Worm (Caenorhabditis elegans) whole organism, mixed stage, embryonic: Measurements from ENCODE around the gene sre-19.
A peak's percentile ranks its signal among the peaks of the same experiment; 100 is the strongest.

Source experiments
- M03D4.4 ChIP-seq: sonication (generic microtip); optimal IDR thresholded peaks from 2 replicates; lab custom pipeline; 2017; ENCODE audit warnings: mild to moderate bottlenecking, missing genetic modification characterization, missing compliant biosample characterization
- bed-3 ChIP-seq: fragments of 200-800 bp; sonication (Bioruptor generic); optimal IDR thresholded peaks from 3 replicates; lab custom pipeline; 2018; ENCODE audit warnings: mild to moderate bottlenecking, missing genetic modification characterization, moderate library complexity, missing compliant biosample characterization
- blmp-1 ChIP-seq: fragments of 150-350 bp; optimal IDR thresholded peaks from 2 replicates; lab custom pipeline; 2014; ENCODE audit warnings: missing biosample characterization, missing genetic modification characterization
- ceh-43 ChIP-seq: fragments of 200-800 bp; sonication (Bioruptor generic); optimal IDR thresholded peaks from 2 replicates; lab custom pipeline; 2018; ENCODE audit warnings: mild to moderate bottlenecking, missing genetic modification characterization, moderate library complexity, missing compliant biosample characterization
- ceh-83 ChIP-seq: fragments of 200-800 bp; sonication (Bioruptor generic); optimal IDR thresholded peaks from 2 replicates; lab custom pipeline; 2018; ENCODE audit warnings: mild to moderate bottlenecking, missing genetic modification characterization, missing compliant biosample characterization
- ces-1 ChIP-seq: fragments of 150-350 bp; optimal IDR thresholded peaks from 2 replicates; lab custom pipeline; 2014; ENCODE audit warnings: missing biosample characterization, missing genetic modification reagents, missing genetic modification characterization
- cnd-1 ChIP-seq: fragments of 200-800 bp; sonication (Bioruptor generic); optimal IDR thresholded peaks from 2 replicates; lab custom pipeline; 2018; ENCODE audit warnings: mild to moderate bottlenecking, missing genetic modification characterization, missing compliant biosample characterization
- drap-1 ChIP-seq: fragments of 200-800 bp; sonication (Bioruptor generic); optimal IDR thresholded peaks from 3 replicates; lab custom pipeline; 2018; ENCODE audit warnings: mild to moderate bottlenecking, missing genetic modification characterization, missing compliant biosample characterization
- elt-1 ChIP-seq: sonication (generic microtip); optimal IDR thresholded peaks from 2 replicates; lab custom pipeline; 2017; ENCODE audit warnings: missing genetic modification characterization, mild to moderate bottlenecking, missing compliant biosample characterization, antibody characterized with exemption, moderate library complexity, borderline replicate concordance; ENCODE audit not compliant: insufficient read depth
- flh-1 ChIP-seq: fragments of 200-800 bp; sonication (Bioruptor generic); optimal IDR thresholded peaks from 2 replicates; lab custom pipeline; 2018; ENCODE audit warnings: mild to moderate bottlenecking, missing genetic modification characterization, moderate library complexity, missing compliant biosample characterization
- ham-2 ChIP-seq: fragments of 200-800 bp; sonication (Bioruptor generic); optimal IDR thresholded peaks from 2 replicates; lab custom pipeline; 2018; ENCODE audit warnings: mild to moderate bottlenecking, missing genetic modification characterization, missing compliant biosample characterization
- hlh-1 ChIP-seq: fragments of 150-350 bp; optimal IDR thresholded peaks from 2 replicates; lab custom pipeline; 2014; ENCODE audit warnings: missing biosample characterization, missing genetic modification reagents, missing genetic modification characterization
- lin-32 ChIP-seq: fragments of 200-800 bp; sonication (Bioruptor generic); optimal IDR thresholded peaks from 2 replicates; lab custom pipeline; 2018; ENCODE audit warnings: mild to moderate bottlenecking, missing genetic modification characterization, missing compliant biosample characterization
- lsy-2 ChIP-seq: fragments of 150-350 bp; optimal IDR thresholded peaks from 2 replicates; lab custom pipeline; 2014; ENCODE audit warnings: missing biosample characterization, missing genetic modification characterization
- mab-5 ChIP-seq: fragments of 150-350 bp; optimal IDR thresholded peaks from 2 replicates; lab custom pipeline; 2014; ENCODE audit warnings: missing biosample characterization, missing genetic modification characterization
- nhr-12 ChIP-seq: fragments of 150-350 bp; optimal IDR thresholded peaks from 2 replicates; lab custom pipeline; 2014; ENCODE audit warnings: missing biosample characterization, missing genetic modification characterization
- nhr-237 ChIP-seq: fragments of 150-350 bp; optimal IDR thresholded peaks from 2 replicates; lab custom pipeline; 2014; ENCODE audit warnings: missing biosample characterization, missing genetic modification characterization
- nhr-28 ChIP-seq: fragments of 150-350 bp; optimal IDR thresholded peaks from 2 replicates; lab custom pipeline; 2014; ENCODE audit warnings: missing biosample characterization, missing genetic modification characterization
- nhr-76 ChIP-seq: sonication (generic microtip); optimal IDR thresholded peaks from 2 replicates; lab custom pipeline; 2017; ENCODE audit warnings: missing biosample characterization, missing genetic modification characterization
- pha-4 ChIP-seq: fragments of 150-350 bp; optimal IDR thresholded peaks from 2 replicates; lab custom pipeline; 2018; ENCODE audit warnings: missing biosample characterization, missing genetic modification reagents, missing genetic modification characterization
- sem-2 ChIP-seq: fragments of 200-800 bp; sonication (Bioruptor generic); optimal IDR thresholded peaks from 2 replicates; lab custom pipeline; 2018; ENCODE audit warnings: mild to moderate bottlenecking, missing genetic modification characterization, missing compliant biosample characterization
- snpc-4 ChIP-seq: fragments of 150-350 bp; optimal IDR thresholded peaks from 2 replicates; lab custom pipeline; 2014; ENCODE audit warnings: missing biosample characterization, missing genetic modification characterization
- sptf-1 ChIP-seq: sonication (generic microtip); optimal IDR thresholded peaks from 2 replicates; lab custom pipeline; 2017; ENCODE audit warnings: mild to moderate bottlenecking, missing genetic modification characterization, moderate library complexity, missing compliant biosample characterization
- tbx-8 ChIP-seq: fragments of 200-800 bp; sonication (Bioruptor generic); optimal IDR thresholded peaks from 2 replicates; lab custom pipeline; 2018; ENCODE audit warnings: mild to moderate bottlenecking, missing genetic modification characterization, moderate library complexity, missing compliant biosample characterization
- unc-120 ChIP-seq: sonication (generic microtip); optimal IDR thresholded peaks from 2 replicates; lab custom pipeline; 2017; ENCODE audit warnings: missing genetic modification characterization, missing compliant biosample characterization; ENCODE audit not compliant: poor library complexity, severe bottlenecking
- unc-39 ChIP-seq: fragments of 150-350 bp; optimal IDR thresholded peaks from 2 replicates; lab custom pipeline; 2014; ENCODE audit warnings: missing biosample characterization, missing genetic modification characterization
- unc-62 ChIP-seq: fragments of 150-350 bp; optimal IDR thresholded peaks from 2 replicates; lab custom pipeline; 2014; ENCODE audit warnings: missing biosample characterization, missing genetic modification reagents, missing genetic modification characterization
- zip-8 ChIP-seq: fragments of 150-350 bp; optimal IDR thresholded peaks from 2 replicates; lab custom pipeline; 2014; ENCODE audit warnings: missing biosample characterization, missing genetic modification characterization

sre-19 gene

DNA sequence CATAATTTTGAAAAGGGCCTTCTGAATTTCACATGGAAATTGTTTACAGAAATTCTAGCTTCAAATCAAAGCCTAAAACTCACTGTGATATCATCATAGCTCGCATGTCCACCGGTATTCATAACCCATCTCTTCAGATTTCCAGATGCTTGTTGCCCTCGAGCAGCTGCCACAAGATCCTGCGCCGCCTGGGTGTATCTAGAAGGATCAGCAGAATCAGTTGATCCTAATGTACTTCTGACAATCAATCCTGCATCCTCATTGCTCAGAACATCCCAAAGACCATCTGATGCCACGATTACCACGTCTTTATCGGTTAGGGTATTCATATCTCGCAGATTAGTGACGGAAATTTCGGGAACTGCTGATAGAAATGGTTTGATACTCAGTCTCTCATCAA, 27.1 kb upstream of the sre-19 start:
- TF ChIP-seq pha-4: no peak
- no peak for TF ChIP-seq drap-1 (GFP tag; lab: Kevin White, UChicago)
- TF ChIP-seq nhr-28: no peak
- TF ChIP-seq bed-3 (GFP tag; lab: Kevin White, UChicago): no peak
- no peak for TF ChIP-seq ces-1 (GFP tag; lab: Kevin White, UChicago)
- TF ChIP-seq unc-120 (tag; lab: Kevin White, UChicago): no peak
- TF ChIP-seq ceh-43 (GFP tag; lab: Kevin White, UChicago): no peak
- TF ChIP-seq ceh-83 (GFP tag; lab: Kevin White, UChicago): no peak
- TF ChIP-seq mab-5 (tag; lab: Kevin White, UChicago): no peak
- TF ChIP-seq flh-1 (GFP tag; lab: Kevin White, UChicago): no peak
- TF ChIP-seq nhr-237 (tag; lab: Kevin White, UChicago): no peak
- no peak for TF ChIP-seq cnd-1
- TF ChIP-seq zip-8: no peak
- TF ChIP-seq snpc-4 (tag; lab: Kevin White, UChicago): no peak
- no peak for TF ChIP-seq hlh-1 (tag; lab: Kevin White, UChicago)

DNA sequence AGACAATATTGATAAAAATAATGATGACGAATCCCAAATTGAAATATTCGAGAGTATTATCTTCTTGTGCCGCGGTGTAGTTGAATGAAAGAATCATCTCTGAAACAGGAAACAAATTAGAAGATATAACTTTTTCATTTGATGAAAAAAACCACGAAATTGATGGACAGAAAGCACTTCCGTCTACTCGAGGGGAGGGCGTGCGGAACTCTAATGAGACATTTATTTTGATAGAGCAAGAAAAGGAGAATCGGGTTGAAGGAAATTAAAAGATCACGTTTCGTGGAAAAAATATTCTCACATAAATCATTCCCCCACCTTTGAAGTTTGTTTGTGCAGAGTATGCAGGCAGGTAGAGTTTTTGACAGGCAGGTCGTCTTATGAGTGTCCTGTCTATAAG, 22.6 kb upstream of the sre-19 start, which contains the start of gene sre-14:
Gene sre-14 (minus strand): TSS at position 101 of the 400 bp plus-strand sequence.
- no peak for TF ChIP-seq tbx-8 (GFP tag; lab: Kevin White, UChicago)
- no peak for TF ChIP-seq zip-8
- no peak for TF ChIP-seq pha-4
- no peak for TF ChIP-seq lin-32 (GFP tag; lab: Kevin White, UChicago)
- TF ChIP-seq ces-1 (GFP tag; lab: Kevin White, UChicago): no peak
- TF ChIP-seq snpc-4 (tag; lab: Kevin White, UChicago): no peak
- TF ChIP-seq sptf-1 (tag; lab: Kevin White, UChicago): no peak
- no peak for TF ChIP-seq unc-62 (GFP tag; lab: Kevin White, UChicago)
- no peak for TF ChIP-seq mab-5 (tag; lab: Kevin White, UChicago)
- TF ChIP-seq drap-1 (GFP tag; lab: Kevin White, UChicago): no peak

DNA sequence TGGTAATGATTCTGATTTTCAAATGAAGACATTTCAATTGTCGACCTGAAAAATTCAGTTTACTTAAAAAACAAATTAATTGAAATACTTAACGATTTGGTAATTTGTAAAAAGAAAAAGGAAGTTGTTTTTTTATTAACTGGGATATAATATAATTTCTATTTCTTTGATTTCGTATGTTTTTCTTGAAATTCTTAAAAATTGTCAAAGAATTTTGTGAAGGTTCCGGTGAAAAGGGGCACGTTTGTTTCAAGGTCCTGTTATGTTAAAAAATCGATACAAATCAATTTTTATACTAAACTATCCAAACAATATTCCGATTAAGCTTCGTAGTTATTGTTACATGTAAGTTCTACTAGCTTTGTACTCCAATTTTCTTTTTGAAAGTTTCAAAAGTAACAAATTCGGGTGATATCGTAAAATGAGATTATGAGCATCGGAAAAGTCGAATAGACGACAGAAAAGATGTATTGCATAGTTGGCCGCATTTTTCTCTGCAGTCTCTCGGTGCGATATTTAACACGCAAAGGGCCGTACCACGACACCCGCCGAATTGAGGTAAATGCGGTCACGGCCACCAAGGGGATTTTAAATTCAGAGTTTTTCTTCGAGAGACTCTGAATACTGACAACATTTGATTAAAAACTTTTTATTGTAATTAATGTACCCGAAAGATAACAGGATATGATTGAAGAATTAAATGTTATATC, 20.6 kb upstream of the sre-19 start, which contains the start of gene Y39C12A.9:
Gene Y39C12A.9 (minus strand): TSS at position 51 of the 710 bp plus-strand sequence.
- TF ChIP-seq ces-1 (GFP tag; lab: Kevin White, UChicago): peak; percentile 31
- no peak for TF ChIP-seq lsy-2
- no peak for TF ChIP-seq unc-62 (GFP tag; lab: Kevin White, UChicago)
- TF ChIP-seq elt-1 (tag; lab: Kevin White, UChicago): no peak
- no peak for TF ChIP-seq unc-39 (tag; lab: Kevin White, UChicago)
- peak; percentile 16 for TF ChIP-seq unc-120 (tag; lab: Kevin White, UChicago)
- TF ChIP-seq blmp-1 (tag; lab: Kevin White, UChicago): no peak
- no peak for TF ChIP-seq nhr-76 (tag; lab: Kevin White, UChicago)
- TF ChIP-seq nhr-12 (tag; lab: Kevin White, UChicago): no peak

DNA sequence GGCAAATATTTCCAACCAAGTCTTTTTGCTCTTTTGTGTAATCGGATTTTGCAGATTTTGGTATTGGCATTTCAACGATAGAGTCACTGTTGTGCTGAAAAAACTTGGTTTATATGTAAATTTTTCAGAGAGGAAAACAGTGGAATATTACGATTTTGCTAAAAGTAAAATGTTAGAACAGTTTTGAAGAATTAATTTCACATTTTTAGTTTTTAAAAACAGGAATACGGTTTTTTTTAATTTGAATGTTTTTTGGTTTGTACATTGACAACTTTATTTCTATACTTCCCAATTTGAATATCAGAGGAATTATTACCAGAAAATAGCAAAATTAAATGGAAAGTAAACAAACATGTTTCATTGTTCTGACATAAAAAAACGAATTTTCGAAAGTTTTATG, 13.8 kb upstream of the sre-19 start, which contains the start of gene dnj-26:
Gene dnj-26 (minus strand): TSS at position 101 of the 400 bp plus-strand sequence.
- TF ChIP-seq lin-32 (GFP tag; lab: Kevin White, UChicago) (no peak), lsy-2 (no peak)
- TF ChIP-seq, all 35 proteins: peak for 0

DNA sequence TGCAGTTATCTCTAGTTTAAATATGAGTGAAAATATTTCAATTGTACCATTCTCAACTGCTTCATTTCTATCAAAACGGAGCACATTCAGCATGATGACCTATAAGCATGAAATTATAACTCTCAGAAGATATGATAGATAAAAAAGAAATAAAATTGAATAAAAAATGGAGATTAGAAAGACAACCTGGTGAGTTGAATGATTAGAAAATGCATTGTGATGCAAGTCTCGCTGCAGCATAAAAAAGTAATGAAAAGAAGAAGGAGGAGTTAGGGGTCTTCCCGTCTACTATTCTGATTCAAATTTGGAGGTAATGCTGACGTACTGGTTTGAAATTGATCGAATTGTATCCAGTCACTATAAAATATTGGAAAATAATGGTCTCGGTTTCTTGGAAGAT, 6.0 kb upstream of the sre-19 start, which contains the start of gene sre-15:
Gene sre-15 (minus strand): TSS at position 101 of the 400 bp plus-strand sequence.
- no peak for TF ChIP-seq mab-5 (tag; lab: Kevin White, UChicago)
- TF ChIP-seq cnd-1: no peak
- TF ChIP-seq lsy-2: no peak
- TF ChIP-seq ham-2: no peak
- TF ChIP-seq hlh-1 (tag; lab: Kevin White, UChicago): no peak

DNA sequence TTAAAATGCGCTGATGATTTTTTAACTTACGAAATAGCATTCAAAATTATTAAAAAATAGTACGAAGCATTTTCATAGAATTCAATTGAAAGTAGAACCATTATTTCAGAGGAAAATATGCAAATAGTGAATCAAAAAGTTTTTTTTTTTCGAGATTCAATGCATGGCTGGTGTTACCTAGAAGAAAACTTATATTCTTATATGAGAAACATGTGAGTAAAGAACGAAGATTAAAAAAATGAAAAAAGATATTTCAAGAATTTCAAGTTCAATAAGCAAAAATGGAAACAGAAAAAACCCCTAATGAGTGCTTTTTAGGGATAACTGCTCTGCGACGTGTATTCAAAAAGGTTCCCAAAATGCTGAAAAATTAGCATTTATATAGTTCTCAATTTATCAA, 2.7 kb downstream of the sre-19 start, which contains the start of gene sre-16:
Gene sre-16 (minus strand): TSS at position 101 of the 400 bp plus-strand sequence.
- TF ChIP-seq ham-2: no peak
- no peak for TF ChIP-seq snpc-4 (tag; lab: Kevin White, UChicago)
- no peak for TF ChIP-seq unc-39 (tag; lab: Kevin White, UChicago)
- no peak for TF ChIP-seq sem-2 (GFP tag; lab: Kevin White, UChicago)
- TF ChIP-seq M03D4.4 (tag; lab: Kevin White, UChicago): no peak
- TF ChIP-seq blmp-1 (tag; lab: Kevin White, UChicago): no peak
